Fruit fly (Drosophila melanogaster) whole organism, embryonic: Measurements from ENCODE around the gene CG13384.

Experiments
- Atf3 ChIP-seq: fragments of 200-800 bp; sonication (Bioruptor generic); optimal IDR thresholded peaks from 3 replicates; lab custom pipeline; 2016; ENCODE audit warnings: missing biosample characterization, missing genetic modification characterization
- Bdp1 ChIP-seq: fragments of 200-800 bp; sonication (Bioruptor generic); optimal IDR thresholded peaks from 3 replicates; lab custom pipeline; 2016; ENCODE audit warnings: missing biosample characterization, missing genetic modification characterization
- CG10321 ChIP-seq: fragments of 200-800 bp; sonication (Bioruptor generic); IDR thresholded peaks from 2 replicates; pipeline ENCODE4 v1.3.6; 2022; ENCODE audit warnings: missing biosample characterization, missing genetic modification characterization
- CG11695 ChIP-seq: fragments of 200-800 bp; sonication (Bioruptor generic); IDR thresholded peaks from 3 replicates; pipeline ENCODE4 v1.3.6; 2022; ENCODE audit warnings: missing biosample characterization, missing genetic modification characterization
- CG11723 ChIP-seq: fragments of 200-800 bp; sonication (Bioruptor generic); optimal IDR thresholded peaks from 2 replicates; lab custom pipeline; 2017; ENCODE audit warnings: missing biosample characterization, mild to moderate bottlenecking, missing genetic modification characterization
- CG12659 ChIP-seq: fragments of 200-800 bp; sonication (Bioruptor generic); optimal IDR thresholded peaks from 3 replicates; lab custom pipeline; 2017; ENCODE audit warnings: mild to moderate bottlenecking, missing biosample characterization, missing genetic modification reagents, missing genetic modification characterization
- CG12942 ChIP-seq: fragments of 200-800 bp; sonication (Bioruptor generic); optimal IDR thresholded peaks from 3 replicates; lab custom pipeline; 2016; ENCODE audit warnings: missing biosample characterization, missing genetic modification characterization
- CG13775 ChIP-seq: fragments of 200-800 bp; sonication (Bioruptor generic); optimal IDR thresholded peaks from 3 replicates; lab custom pipeline; 2017; ENCODE audit warnings: missing biosample characterization, mild to moderate bottlenecking, missing genetic modification characterization
- CG14667 ChIP-seq: fragments of 200-800 bp; sonication (Bioruptor generic); IDR thresholded peaks from 2 replicates; pipeline ENCODE4 v1.3.6; 2022; ENCODE audit warnings: missing biosample characterization, missing genetic modification characterization
- CG16863 ChIP-seq: fragments of 200-800 bp; sonication (Bioruptor generic); optimal IDR thresholded peaks from 3 replicates; lab custom pipeline; 2016; ENCODE audit warnings: missing biosample characterization, missing genetic modification characterization
- CG17568 ChIP-seq: fragments of 200-800 bp; sonication (Bioruptor generic); optimal IDR thresholded peaks from 2 replicates; lab custom pipeline; 2018; ENCODE audit warnings: missing biosample characterization, mild to moderate bottlenecking, missing genetic modification characterization, moderate library complexity
- CG2129 ChIP-seq: fragments of 200-800 bp; sonication (Bioruptor generic); IDR thresholded peaks from 2 replicates; pipeline ENCODE4 v1.3.6; 2022; ENCODE audit warnings: missing biosample characterization, missing genetic modification characterization; ENCODE audit not compliant: partially characterized antibody
- CG2712 ChIP-seq: fragments of 200-800 bp; optimal IDR thresholded peaks from 3 replicates; lab custom pipeline; 2019; ENCODE audit warnings: missing biosample characterization, mild to moderate bottlenecking, missing genetic modification characterization, moderate library complexity
- CG31365 ChIP-seq: fragments of 200-800 bp; sonication (Bioruptor generic); optimal IDR thresholded peaks from 2 replicates; lab custom pipeline; 2018; ENCODE audit warnings: missing biosample characterization, mild to moderate bottlenecking, missing genetic modification characterization
- CG3407 ChIP-seq: fragments of 200-800 bp; sonication (Bioruptor generic); optimal IDR thresholded peaks from 2 replicates; lab custom pipeline; 2018; ENCODE audit warnings: missing biosample characterization, mild to moderate bottlenecking, missing genetic modification characterization
- CG43689 ChIP-seq: fragments of 200-800 bp; sonication (Bioruptor generic); IDR thresholded peaks from 2 replicates; pipeline ENCODE4 v1.3.6; 2022; ENCODE audit warnings: missing biosample characterization, missing genetic modification characterization
- CG6683 ChIP-seq: fragments of 200-800 bp; sonication (Bioruptor generic); optimal IDR thresholded peaks from 2 replicates; lab custom pipeline; 2017; ENCODE audit warnings: missing biosample characterization, mild to moderate bottlenecking, missing genetic modification characterization, missing genetic modification reagents
- CG7556 ChIP-seq: fragments of 200-800 bp; sonication (Bioruptor generic); optimal IDR thresholded peaks from 2 replicates; lab custom pipeline; 2017; ENCODE audit warnings: missing biosample characterization, mild to moderate bottlenecking, missing genetic modification characterization
- CG8281 ChIP-seq: fragments of 200-800 bp; sonication (Bioruptor generic); optimal IDR thresholded peaks from 2 replicates; lab custom pipeline; 2018; ENCODE audit warnings: missing biosample characterization, mild to moderate bottlenecking, missing genetic modification characterization, moderate library complexity
- CG8478 ChIP-seq: fragments of >200 bp; optimal IDR thresholded peaks from 2 replicates; lab custom pipeline; 2018
- CG9797 ChIP-seq: fragments of 200-800 bp; sonication (Bioruptor generic); optimal IDR thresholded peaks from 3 replicates; lab custom pipeline; 2018; ENCODE audit warnings: missing biosample characterization, mild to moderate bottlenecking, missing genetic modification characterization
- Dek ChIP-seq: fragments of 200-800 bp; sonication (Bioruptor generic); optimal IDR thresholded peaks from 3 replicates; lab custom pipeline; 2019; ENCODE audit warnings: missing biosample characterization, mild to moderate bottlenecking, missing genetic modification characterization, moderate library complexity
- Fer1 ChIP-seq: fragments of 200-800 bp; sonication (Bioruptor generic); optimal IDR thresholded peaks from 2 replicates; lab custom pipeline; 2017; ENCODE audit warnings: missing biosample characterization, mild to moderate bottlenecking, missing genetic modification characterization
- Fer2 ChIP-seq: fragments of 200-800 bp; sonication (Bioruptor generic); optimal IDR thresholded peaks from 2 replicates; lab custom pipeline; 2018; ENCODE audit warnings: missing biosample characterization, mild to moderate bottlenecking, missing genetic modification characterization, moderate library complexity
- Fer3 ChIP-seq: fragments of 200-800 bp; sonication (Bioruptor generic); optimal IDR thresholded peaks from 2 replicates; lab custom pipeline; 2018; ENCODE audit warnings: missing biosample characterization, mild to moderate bottlenecking, missing genetic modification characterization, moderate library complexity
- HLH4C ChIP-seq: fragments of 200-800 bp; sonication (Bioruptor generic); IDR thresholded peaks from 3 replicates; pipeline ENCODE4 v1.3.6; 2022; ENCODE audit warnings: missing biosample characterization, missing genetic modification characterization; ENCODE audit not compliant: partially characterized antibody
- HLHmδ ChIP-seq: fragments of 200-800 bp; sonication (Bioruptor generic); optimal IDR thresholded peaks from 2 replicates; lab custom pipeline; 2018; ENCODE audit warnings: missing biosample characterization, mild to moderate bottlenecking, missing genetic modification characterization, moderate library complexity
- HmgD ChIP-seq: fragments of 200-800 bp; sonication (Bioruptor generic); optimal IDR thresholded peaks from 3 replicates; lab custom pipeline; 2016; ENCODE audit warnings: missing biosample characterization, missing genetic modification characterization
- Lpt ChIP-seq: fragments of >200 bp; optimal IDR thresholded peaks from 2 replicates; lab custom pipeline; 2018; ENCODE audit warnings: missing biosample characterization, missing genetic modification characterization
- Ssrp ChIP-seq: fragments of 200-800 bp; sonication (Bioruptor generic); optimal IDR thresholded peaks from 2 replicates; lab custom pipeline; 2018; ENCODE audit warnings: missing biosample characterization, mild to moderate bottlenecking, missing genetic modification characterization, moderate library complexity
- Trl ChIP-seq, 3 experiments: fragments of >200 bp in 2 of 3; fragments of 200-800 bp in 1 of 3; sonication (Bioruptor generic) in 1 of 3; optimal IDR thresholded peaks; 2 replicates in 1 of 3; 3 replicates in 2 of 3; lab custom pipeline; 2016 to 2017; ENCODE audit warnings: missing biosample characterization in 1 of 3, missing genetic modification characterization in 1 of 3
- ab ChIP-seq: fragments of 200-800 bp; sonication (Bioruptor generic); optimal IDR thresholded peaks from 2 replicates; lab custom pipeline; 2016; ENCODE audit warnings: missing biosample characterization, missing genetic modification characterization
- btn ChIP-seq: fragments of 200-800 bp; sonication (Bioruptor generic); optimal IDR thresholded peaks from 2 replicates; lab custom pipeline; 2016; ENCODE audit warnings: missing biosample characterization, missing genetic modification characterization
- ci ChIP-seq: fragments of 200-800 bp; sonication (Bioruptor generic); IDR thresholded peaks from 3 replicates; pipeline ENCODE4 v1.3.6; 2022; ENCODE audit warnings: missing biosample characterization, missing genetic modification characterization
- crp ChIP-seq, 2 experiments: fragments of 200-800 bp; sonication (Bioruptor generic); optimal IDR thresholded peaks; 2 replicates in 1 of 2; 3 replicates in 1 of 2; lab custom pipeline; 2017; ENCODE audit warnings: missing biosample characterization in 2 of 2, missing genetic modification characterization in 2 of 2, mild to moderate bottlenecking in 1 of 2, moderate library complexity in 1 of 2
- dati ChIP-seq: fragments of 200-800 bp; sonication (Bioruptor generic); IDR thresholded peaks from 2 replicates; pipeline ENCODE4 v1.3.6; 2022; ENCODE audit warnings: missing biosample characterization, missing genetic modification characterization
- en ChIP-seq: fragments of 200-800 bp; sonication (Bioruptor generic); optimal IDR thresholded peaks from 2 replicates; lab custom pipeline; 2016; ENCODE audit warnings: missing biosample characterization, missing genetic modification characterization
- exex ChIP-seq: fragments of 200-800 bp; sonication (Bioruptor generic); optimal IDR thresholded peaks from 4 replicates; lab custom pipeline; 2018; ENCODE audit warnings: missing biosample characterization, mild to moderate bottlenecking, missing genetic modification characterization, moderate library complexity
- hb ChIP-seq: fragments of 200-800 bp; sonication (Bioruptor generic); IDR thresholded peaks from 3 replicates; pipeline ENCODE4 v1.3.6; 2022; ENCODE audit warnings: missing biosample characterization, missing genetic modification characterization; ENCODE audit not compliant: partially characterized antibody
- inv ChIP-seq: fragments of 200-800 bp; sonication (Bioruptor generic); IDR thresholded peaks from 2 replicates; pipeline ENCODE4 v1.3.6; 2022; ENCODE audit warnings: missing biosample characterization, missing genetic modification characterization; ENCODE audit not compliant: partially characterized antibody
- mld ChIP-seq: fragments of 200-800 bp; sonication (Bioruptor generic); IDR thresholded peaks from 3 replicates; pipeline ENCODE4 v1.3.6; 2022; ENCODE audit warnings: missing biosample characterization, missing genetic modification characterization; ENCODE audit not compliant: partially characterized antibody
- pho ChIP-seq: fragments of 200-800 bp; sonication (Bioruptor generic); optimal IDR thresholded peaks from 2 replicates; lab custom pipeline; 2016; ENCODE audit warnings: missing biosample characterization, missing genetic modification characterization
- phol ChIP-seq: fragments of 200-800 bp; sonication (Bioruptor generic); optimal IDR thresholded peaks from 3 replicates; lab custom pipeline; 2018; ENCODE audit warnings: missing biosample characterization, mild to moderate bottlenecking, missing genetic modification characterization, moderate library complexity
- ranshi ChIP-seq: fragments of 200-800 bp; sonication (Bioruptor generic); IDR thresholded peaks from 2 replicates; pipeline ENCODE4 v1.3.6; 2022; ENCODE audit warnings: missing biosample characterization, missing genetic modification characterization
- sim ChIP-seq: fragments of 200-800 bp; sonication (Bioruptor generic); IDR thresholded peaks from 2 replicates; pipeline ENCODE4 v1.3.6; 2022; ENCODE audit warnings: missing biosample characterization, missing genetic modification characterization
- sisA ChIP-seq: fragments of 200-800 bp; sonication (Bioruptor generic); IDR thresholded peaks from 2 replicates; pipeline ENCODE4 v1.3.6; 2022; ENCODE audit warnings: missing biosample characterization, missing genetic modification characterization
- sqz ChIP-seq: fragments of 200-800 bp; sonication (Bioruptor generic); optimal IDR thresholded peaks from 3 replicates; lab custom pipeline; 2018; ENCODE audit warnings: missing biosample characterization, mild to moderate bottlenecking, missing genetic modification characterization
- tll ChIP-seq, 2 experiments: fragments of 200-800 bp in 1 of 2; fragments of >200 bp in 1 of 2; sonication (Bioruptor generic) in 1 of 2; optimal IDR thresholded peaks; 2 replicates each; lab custom pipeline; 2017 to 2019; ENCODE audit warnings: missing biosample characterization in 2 of 2, missing genetic modification characterization in 2 of 2, mild to moderate bottlenecking in 1 of 2, moderate library complexity in 1 of 2
- zfh1 ChIP-seq: fragments of 200-800 bp; sonication (Bioruptor generic); IDR thresholded peaks from 3 replicates; pipeline ENCODE4 v1.3.6; 2022; ENCODE audit warnings: missing biosample characterization, missing genetic modification characterization

Gene CG13384

DNA sequence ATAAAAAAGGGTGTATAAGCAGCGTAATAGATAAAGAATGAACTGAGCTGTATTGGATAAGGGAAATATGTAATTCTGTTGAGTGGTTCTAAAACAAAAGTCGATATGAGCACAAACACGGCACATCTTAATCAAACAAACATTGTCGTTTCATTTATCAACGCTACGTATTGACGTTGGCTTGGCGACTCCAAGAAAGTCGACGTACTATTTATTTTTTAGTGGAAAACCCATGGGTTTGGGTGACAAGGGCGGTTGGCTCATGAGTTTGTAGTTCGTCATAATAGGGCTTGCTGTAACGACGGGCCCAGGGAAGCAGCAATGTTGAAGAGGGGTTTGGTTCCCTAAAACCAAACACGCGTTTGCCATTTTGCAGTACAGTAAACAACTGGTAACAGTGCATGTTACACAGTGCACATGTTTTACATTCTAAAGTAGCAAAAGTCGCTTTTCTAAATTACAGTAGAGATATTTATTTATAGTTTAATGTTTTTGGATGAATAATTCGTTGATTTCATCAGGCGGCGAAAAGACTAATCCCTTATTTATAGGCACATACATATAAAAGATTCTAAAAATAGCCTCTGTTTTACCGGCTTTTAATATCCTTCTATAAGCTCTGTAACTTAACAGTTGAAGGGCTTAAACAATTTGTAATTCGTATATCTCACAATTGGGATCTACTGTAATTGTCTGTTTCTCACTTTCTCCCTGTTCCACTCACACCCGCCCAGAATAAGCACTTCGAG lies 22.9 kb upstream of the CG13384 start (continued):
- TF ChIP-seq ranshi (GFP tag; lab: Robert Waterston, UW) (no peak), Fer1 (GFP tag; lab: Kevin White, UChicago) (no peak), CG2129 (GFP tag; lab: Robert Waterston, UW) (no peak), CG8478 (lab: Kevin White, UChicago) (no peak), hb (GFP tag; lab: Robert Waterston, UW) (no peak), CG13775 (GFP tag; lab: Kevin White, UChicago) (no peak), CG11723 (GFP tag; lab: Kevin White, UChicago) (no peak), Fer2 (no peak), Bdp1 (no peak), tll (GFP tag; optimal IDR thresholded peaks at IDR 0.05; lab: Kevin White, UChicago) (no peak), sisA (GFP tag; lab: Robert Waterston, UW) (peak; percentile 44; the same call in 1 of the 2 replicates), CG8281 (tag; lab: Kevin White, UChicago) (no peak), CG3407 (GFP tag; lab: Kevin White, UChicago) (no peak), en (no peak), CG31365 (tag; lab: Kevin White, UChicago) (no peak), btn (no peak), ab (GFP tag; lab: Kevin White, UChicago) (no peak), CG17568 (GFP tag; lab: Kevin White, UChicago) (peak; percentile 3), Atf3 (GFP tag; lab: Kevin White, UChicago) (no peak), inv (GFP tag; lab: Robert Waterston, UW) (no peak), CG12659 (GFP tag; lab: Kevin White, UChicago) (peak; percentile 20), CG14667 (GFP tag; lab: Robert Waterston, UW) (no peak), HmgD (GFP tag; lab: Kevin White, UChicago) (no peak), exex (tag; lab: Kevin White, UChicago) (peak; percentile 8), pho (GFP tag; lab: Kevin White, UChicago) (peak; percentile 15), Lpt (GFP tag; lab: Kevin White, UChicago) (no peak), CG16863 (no peak), Trl (optimal IDR thresholded peaks at IDR 0.05; lab: Kevin White, UChicago) (no peak), Trl (GFP tag; optimal IDR thresholded peaks at IDR 0.05; lab: Kevin White, UChicago) (no peak), dati (no peak), Fer3 (peak; percentile 16), ci (GFP tag; lab: Robert Waterston, UW) (no peak), CG9797 (GFP tag; lab: Kevin White, UChicago) (no peak), Dek (tag; lab: Kevin White, UChicago) (no peak), sim (GFP tag; lab: Robert Waterston, UW) (no peak), phol (peak; percentile 40), CG12942 (GFP tag; lab: Kevin White, UChicago) (no peak), HLHmδ (GFP tag; lab: Kevin White, UChicago) (no peak), CG2712 (peak; percentile 59), CG6683 (GFP tag; lab: Kevin White, UChicago) (no peak), mld (no peak), HLH4C (GFP tag; lab: Robert Waterston, UW) (no peak), sqz (GFP tag; lab: Kevin White, UChicago) (no peak), CG10321 (GFP tag; lab: Robert Waterston, UW) (no peak), zfh1 (no peak), CG43689 (no peak), crp (GFP tag; optimal IDR thresholded peaks at IDR 0.05; lab: Kevin White, UChicago) (no peak), CG11695 (no peak), CG7556 (GFP tag; lab: Kevin White, UChicago) (peak; percentile 44), Ssrp (tag; lab: Kevin White, UChicago) (peak; percentile 17)
